Worm (Caenorhabditis elegans) whole organism, L2 larva: ENCODE measurements around the gene T03F7.5.
A peak's percentile ranks its signal among the peaks of the same experiment; 100 is the strongest.

Experiments used
- C34F6.9 ChIP-seq: fragments of 150-350 bp; optimal IDR thresholded peaks from 2 replicates; lab custom pipeline; 2014; ENCODE audit warnings: missing biosample characterization, missing genetic modification characterization
- F13H6.1 ChIP-seq: sonication (generic microtip); optimal IDR thresholded peaks from 2 replicates; lab custom pipeline; 2016; ENCODE audit warnings: missing genetic modification characterization, missing compliant biosample characterization
- R02D3.7 ChIP-seq: fragments of 150-350 bp; optimal IDR thresholded peaks from 2 replicates; lab custom pipeline; 2014; ENCODE audit warnings: missing biosample characterization, missing genetic modification characterization
- Y55F3AM.14 ChIP-seq: fragments of 200-800 bp; sonication (Bioruptor generic); optimal IDR thresholded peaks from 2 replicates; lab custom pipeline; 2018; ENCODE audit warnings: mild to moderate bottlenecking, missing genetic modification characterization, missing compliant biosample characterization
- alr-1 ChIP-seq: fragments of 150-350 bp; optimal IDR thresholded peaks from 2 replicates; lab custom pipeline; 2014; ENCODE audit warnings: missing biosample characterization, missing genetic modification characterization
- aly-2 ChIP-seq: fragments of 150-350 bp; optimal IDR thresholded peaks from 2 replicates; lab custom pipeline; 2014; ENCODE audit warnings: missing biosample characterization, missing genetic modification characterization
- ama-1 ChIP-seq: fragments of 150-350 bp; optimal IDR thresholded peaks from 2 replicates; lab custom pipeline; 2018; ENCODE audit warnings: inconsistent platforms
- blmp-1 ChIP-seq: sonication (generic microtip); optimal IDR thresholded peaks from 2 replicates; lab custom pipeline; 2017; ENCODE audit warnings: missing genetic modification characterization, mild to moderate bottlenecking, missing compliant biosample characterization, antibody characterized with exemption, moderate library complexity; ENCODE audit not compliant: insufficient read depth
- ceh-16 ChIP-seq: fragments of 150-350 bp; optimal IDR thresholded peaks from 2 replicates; lab custom pipeline; 2014; ENCODE audit warnings: missing biosample characterization, missing genetic modification characterization
- ceh-82 ChIP-seq: fragments of 150-350 bp; optimal IDR thresholded peaks from 2 replicates; lab custom pipeline; 2014; ENCODE audit warnings: missing biosample characterization, missing genetic modification characterization
- crh-2 ChIP-seq: sonication (generic microtip); optimal IDR thresholded peaks from 2 replicates; lab custom pipeline; 2017; ENCODE audit warnings: missing biosample characterization, missing genetic modification characterization
- elt-3 ChIP-seq: sonication (generic microtip); optimal IDR thresholded peaks from 2 replicates; lab custom pipeline; 2017; ENCODE audit warnings: missing biosample characterization, missing genetic modification characterization
- fos-1 ChIP-seq: fragments of 150-350 bp; optimal IDR thresholded peaks from 2 replicates; lab custom pipeline; 2014; ENCODE audit warnings: missing biosample characterization, missing genetic modification characterization
- lin-11 ChIP-seq: fragments of 150-350 bp; sonication (generic microtip); optimal IDR thresholded peaks from 2 replicates; lab custom pipeline; 2014; ENCODE audit warnings: missing biosample characterization, missing genetic modification characterization, inconsistent platforms, mixed read lengths
- lin-13 ChIP-seq: fragments of 150-350 bp; optimal IDR thresholded peaks from 2 replicates; lab custom pipeline; 2014; ENCODE audit warnings: missing biosample characterization, missing genetic modification reagents, missing genetic modification characterization
- lin-39 ChIP-seq: fragments of 150-350 bp; optimal IDR thresholded peaks from 2 replicates; lab custom pipeline; 2014; ENCODE audit warnings: missing biosample characterization, missing genetic modification reagents, missing genetic modification characterization
- nhr-10 ChIP-seq: sonication (generic microtip); optimal IDR thresholded peaks from 2 replicates; lab custom pipeline; 2017; ENCODE audit warnings: missing biosample characterization, missing genetic modification characterization
- nhr-11 ChIP-seq: fragments of 150-350 bp; optimal IDR thresholded peaks from 2 replicates; lab custom pipeline; 2014; ENCODE audit warnings: missing biosample characterization, missing genetic modification characterization
- nhr-12 ChIP-seq: fragments of 150-350 bp; optimal IDR thresholded peaks from 2 replicates; lab custom pipeline; 2014; ENCODE audit warnings: missing biosample characterization, missing genetic modification characterization
- nhr-129 ChIP-seq: fragments of 150-350 bp; optimal IDR thresholded peaks from 2 replicates; lab custom pipeline; 2014; ENCODE audit warnings: missing biosample characterization, missing genetic modification characterization
- nhr-21 ChIP-seq: fragments of 150-350 bp; optimal IDR thresholded peaks from 2 replicates; lab custom pipeline; 2014; ENCODE audit warnings: missing biosample characterization, missing genetic modification characterization
- nhr-23 ChIP-seq: fragments of 150-350 bp; optimal IDR thresholded peaks from 2 replicates; lab custom pipeline; 2014; ENCODE audit warnings: missing biosample characterization, missing genetic modification reagents, missing genetic modification characterization
- nhr-237 ChIP-seq: fragments of 150-350 bp; optimal IDR thresholded peaks from 2 replicates; lab custom pipeline; 2014; ENCODE audit warnings: missing biosample characterization, missing genetic modification characterization
- nhr-25 ChIP-seq: fragments of 150-350 bp; sonication (generic microtip); optimal IDR thresholded peaks from 3 replicates; lab custom pipeline; 2014; ENCODE audit warnings: missing biosample characterization, missing genetic modification characterization
- nhr-6 ChIP-seq: fragments of 150-350 bp; optimal IDR thresholded peaks from 2 replicates; lab custom pipeline; 2014; ENCODE audit warnings: missing biosample characterization, missing genetic modification characterization
- peb-1 ChIP-seq: fragments of 150-350 bp; optimal IDR thresholded peaks from 2 replicates; lab custom pipeline; 2014; ENCODE audit warnings: missing biosample characterization, missing genetic modification characterization
- sma-3 ChIP-seq: sonication (generic microtip); optimal IDR thresholded peaks from 2 replicates; lab custom pipeline; 2016; ENCODE audit warnings: missing genetic modification reagents, missing genetic modification characterization, missing compliant biosample characterization
- sma-9 ChIP-seq, 2 experiments: fragments of 150-350 bp in 1 of 2; sonication (generic microtip) in 1 of 2; optimal IDR thresholded peaks; 2 replicates each; lab custom pipeline; 2014 to 2016; ENCODE audit warnings: missing genetic modification characterization in 2 of 2, mild to moderate bottlenecking in 1 of 2, missing biosample characterization in 1 of 2, missing compliant biosample characterization in 1 of 2, missing genetic modification reagents in 1 of 2, moderate library complexity in 1 of 2
- snpc-4 ChIP-seq: fragments of 150-350 bp; optimal IDR thresholded peaks from 2 replicates; lab custom pipeline; 2014; ENCODE audit warnings: missing biosample characterization, missing genetic modification characterization
- unc-39 ChIP-seq: fragments of 150-350 bp; optimal IDR thresholded peaks from 2 replicates; lab custom pipeline; 2014; ENCODE audit warnings: missing biosample characterization, missing genetic modification characterization
- unc-55 ChIP-seq: fragments of 150-350 bp; sonication (generic microtip); optimal IDR thresholded peaks from 3 replicates; lab custom pipeline; 2014; ENCODE audit warnings: missing biosample characterization, missing genetic modification reagents, missing genetic modification characterization
- zag-1 ChIP-seq: fragments of 150-350 bp; optimal IDR thresholded peaks from 2 replicates; lab custom pipeline; 2014; ENCODE audit warnings: missing biosample characterization, missing genetic modification characterization
- ztf-11 ChIP-seq: sonication (generic microtip); optimal IDR thresholded peaks from 2 replicates; lab custom pipeline; 2017; ENCODE audit warnings: missing biosample characterization, missing genetic modification characterization
- ztf-4 ChIP-seq: fragments of 150-350 bp; optimal IDR thresholded peaks from 2 replicates; lab custom pipeline; 2014; ENCODE audit warnings: missing biosample characterization, missing genetic modification characterization

The T03F7.5 gene

DNA sequence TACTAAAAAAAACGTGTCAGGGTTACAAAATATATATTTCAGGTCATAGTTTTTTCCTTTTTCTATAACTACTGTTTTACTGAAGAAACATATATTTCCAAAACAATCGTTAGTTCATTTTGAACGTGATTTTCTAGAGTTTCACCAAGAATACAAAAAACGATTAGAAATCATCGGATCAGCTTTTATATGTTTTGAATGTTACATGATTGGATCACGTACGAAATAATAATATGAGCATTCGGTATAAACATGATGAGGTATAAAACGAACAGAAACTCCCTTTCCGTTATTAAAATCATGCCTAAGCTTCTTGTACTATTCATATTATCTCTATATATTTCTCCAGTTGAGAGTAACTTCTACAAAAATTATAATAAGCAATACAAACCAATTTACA, 25.7 kb downstream of the T03F7.5 start, which contains the start of gene clec-223:
TSS of gene clec-223 (plus strand) at position 301 of the 400 bp plus-strand sequence.
- TF ChIP-seq elt-3 (tag; lab: Kevin White, UChicago) (no peak), lin-39 (tag; lab: Kevin White, UChicago) (no peak), snpc-4 (tag; lab: Kevin White, UChicago) (no peak), sma-3 (GFP tag; lab: Kevin White, UChicago) (no peak), lin-11 (tag; lab: Kevin White, UChicago) (no peak), R02D3.7 (tag; lab: Kevin White, UChicago) (no peak), ztf-4 (tag; lab: Kevin White, UChicago) (no peak), blmp-1 (tag; lab: Kevin White, UChicago) (no peak), fos-1 (no peak), unc-55 (no peak), nhr-21 (tag; lab: Kevin White, UChicago) (no peak), crh-2 (no peak), nhr-11 (tag; lab: Kevin White, UChicago) (no peak)

- TF ChIP-seq ceh-16 (no peak), sma-3 (GFP tag; lab: Kevin White, UChicago) (no peak), aly-2 (tag; lab: Kevin White, UChicago) (no peak), peb-1 (tag; lab: Kevin White, UChicago) (no peak), C34F6.9 (tag; lab: Kevin White, UChicago) (no peak), Y55F3AM.14 (GFP tag; lab: Kevin White, UChicago) (no peak), alr-1 (no peak), F13H6.1 (tag; lab: Kevin White, UChicago) (no peak), nhr-12 (tag; lab: Kevin White, UChicago) (no peak), blmp-1 (tag; lab: Kevin White, UChicago) (no peak), unc-55 (no peak), ceh-82 (tag; lab: Kevin White, UChicago) (no peak)
- TF ChIP-seq, all 48 proteins: peak for 0
These were observed 27.5 kb downstream of the T03F7.5 start, which contains the start of gene clec-222 for ce11 chrV:11271051-11271450. Gene clec-222 (plus strand): TSS chrV:11271351.

DNA sequence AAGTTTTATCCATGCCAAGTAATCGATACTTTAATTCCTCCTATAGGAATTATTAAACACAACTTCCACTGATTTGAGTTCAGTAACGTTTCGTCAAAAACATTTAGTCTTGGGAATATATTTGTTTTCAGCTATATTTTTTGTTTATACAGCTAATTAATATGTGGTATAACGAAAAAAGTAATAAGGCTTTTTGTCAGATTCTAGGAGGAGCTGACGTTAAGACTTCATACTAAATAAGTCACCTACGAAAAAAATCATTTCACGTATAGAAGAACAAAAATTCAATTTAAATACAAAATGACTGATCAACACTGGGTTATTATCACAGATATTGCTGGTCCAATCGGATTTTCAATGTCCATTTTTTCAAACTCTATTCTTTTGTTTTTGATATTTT, 29.7 kb downstream of the T03F7.5 start, which contains the start of gene str-115:
TSS of gene str-115 (plus strand) at position 301 of the 400 bp plus-strand sequence.
- TF ChIP-seq sma-3 (GFP tag; lab: Kevin White, UChicago) (no peak), nhr-129 (no peak), R02D3.7 (tag; lab: Kevin White, UChicago) (no peak), ama-1 (lab: Kevin White, UChicago) (no peak), unc-55 (no peak), zag-1 (tag; lab: Kevin White, UChicago) (no peak), ztf-11 (tag; lab: Kevin White, UChicago) (no peak), lin-13 (GFP tag; lab: Kevin White, UChicago) (no peak), snpc-4 (tag; lab: Kevin White, UChicago) (no peak), nhr-23 (no peak), nhr-237 (tag; lab: Kevin White, UChicago) (no peak)

ce11 chrV:11266681-11267080, 31.9 kb downstream of the T03F7.5 start, which contains the start of gene str-116:
Gene str-116 (plus strand): TSS chrV:11266981.
- TF ChIP-seq snpc-4 (tag; lab: Kevin White, UChicago), result no peak
- TF ChIP-seq unc-39, result no peak
- no peak for TF ChIP-seq nhr-25 (tag; lab: Kevin White, UChicago)
- no peak for TF ChIP-seq nhr-6 (tag; lab: Kevin White, UChicago)
- TF ChIP-seq nhr-11 (tag; lab: Kevin White, UChicago), result no peak
- no peak for TF ChIP-seq alr-1

DNA sequence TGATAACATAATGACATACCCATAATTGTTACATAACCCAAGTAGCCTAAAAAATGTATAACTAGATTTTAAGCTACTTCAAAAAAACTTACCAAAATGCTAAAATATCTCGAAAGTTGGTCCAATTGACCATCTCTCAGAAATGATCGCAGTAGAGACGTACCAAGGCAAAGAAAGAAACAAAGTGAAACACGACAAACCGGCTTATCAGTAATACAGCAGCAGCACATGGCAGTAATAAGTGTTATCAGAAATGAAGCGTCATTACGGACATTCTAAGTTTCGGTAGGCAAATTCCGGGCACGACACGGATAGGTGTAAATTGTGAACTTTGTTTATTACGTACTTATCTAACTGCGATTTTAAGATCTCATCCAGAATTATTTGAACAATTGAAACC, 33.0 kb downstream of the T03F7.5 start, which contains the start of gene cln-3.1:
TSS of gene cln-3.1 (minus strand) at position 171 of the 400 bp plus-strand sequence.
- TF ChIP-seq ztf-11 (tag; lab: Kevin White, UChicago) (no peak), fos-1 (peak; percentile 83), sma-9 (GFP tag; optimal IDR thresholded peaks at IDR 0.05; lab: Kevin White, UChicago) (peak; percentile 29), sma-9 (tag; optimal IDR thresholded peaks at IDR 0.05; lab: Kevin White, UChicago) (no peak), nhr-10 (tag; lab: Kevin White, UChicago) (no peak)
- TF ChIP-seq, all 48 proteins: peak for 2
